Worm (Caenorhabditis elegans) whole organism, L3 larva: ENCODE data around the gene C02B8.7.

Source experiments
- ama-1 ChIP-seq: fragments of 150-350 bp; optimal IDR thresholded peaks from 2 replicates; lab custom pipeline; 2018
- ceh-16 ChIP-seq: sonication (generic microtip); optimal IDR thresholded peaks from 2 replicates; lab custom pipeline; 2017; ENCODE audit warnings: missing biosample characterization, missing genetic modification characterization
- egl-27 ChIP-seq: sonication (generic microtip); optimal IDR thresholded peaks from 4 replicates; lab custom pipeline; 2017; ENCODE audit warnings: missing biosample characterization, missing genetic modification reagents, missing genetic modification characterization
- egl-5 ChIP-seq: fragments of 150-350 bp; optimal IDR thresholded peaks from 2 replicates; lab custom pipeline; 2017; ENCODE audit warnings: missing biosample characterization, missing genetic modification reagents, missing genetic modification characterization, inconsistent platforms
- elt-2 ChIP-seq: sonication (generic microtip); optimal IDR thresholded peaks from 2 replicates; lab custom pipeline; 2016; ENCODE audit warnings: missing genetic modification reagents, mild to moderate bottlenecking, missing genetic modification characterization, missing compliant biosample characterization
- elt-3 ChIP-seq, 3 experiments: fragments of 150-350 bp in 1 of 3; sonication (generic microtip) in 2 of 3; optimal IDR thresholded peaks; 2 replicates in 2 of 3; 4 replicates in 1 of 3; lab custom pipeline; 2014 to 2017; ENCODE audit warnings: missing biosample characterization in 3 of 3, missing genetic modification characterization in 3 of 3
- eor-1 ChIP-seq, 2 experiments: fragments of 150-350 bp; optimal IDR thresholded peaks; 2 replicates each; lab custom pipeline; 2014 to 2018; ENCODE audit warnings: missing biosample characterization in 2 of 2, missing genetic modification characterization in 2 of 2
- lin-39 ChIP-seq: fragments of 150-350 bp; optimal IDR thresholded peaks from 2 replicates; lab custom pipeline; 2018; ENCODE audit warnings: missing biosample characterization, missing genetic modification reagents, missing genetic modification characterization
- mdl-1 ChIP-seq: fragments of 150-350 bp; optimal IDR thresholded peaks from 2 replicates; lab custom pipeline; 2014; ENCODE audit warnings: missing biosample characterization, missing genetic modification characterization
- nhr-25 ChIP-seq: sonication (generic microtip); optimal IDR thresholded peaks from 2 replicates; lab custom pipeline; 2017; ENCODE audit warnings: missing biosample characterization, missing genetic modification characterization
- nhr-67 ChIP-seq: fragments of 150-350 bp; optimal IDR thresholded peaks from 2 replicates; lab custom pipeline; 2014; ENCODE audit warnings: missing biosample characterization, missing genetic modification characterization
- nhr-77 ChIP-seq: fragments of 150-350 bp; optimal IDR thresholded peaks from 2 replicates; lab custom pipeline; 2014; ENCODE audit warnings: missing biosample characterization, missing genetic modification characterization
- zag-1 ChIP-seq: fragments of 150-350 bp; optimal IDR thresholded peaks from 2 replicates; lab custom pipeline; 2014; ENCODE audit warnings: missing biosample characterization, missing genetic modification characterization

C02B8.7 gene

DNA sequence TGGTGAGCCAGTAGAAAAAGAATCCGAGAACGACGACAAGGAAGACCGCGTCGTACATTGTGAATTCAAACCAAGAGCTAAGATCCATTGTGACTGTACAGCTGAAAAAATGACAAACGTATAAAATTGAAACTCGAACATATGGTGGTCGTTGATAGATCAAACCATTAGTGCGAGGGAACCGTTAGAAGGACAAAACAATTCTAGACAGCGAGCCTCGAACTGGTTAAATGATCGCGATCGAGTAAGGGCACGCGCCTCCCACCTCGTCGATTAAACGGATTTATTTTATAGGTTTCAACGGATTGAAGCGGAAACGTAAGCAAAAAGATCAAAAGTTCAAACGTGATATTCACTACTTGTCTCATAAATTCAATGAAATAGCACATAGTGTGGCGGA, 49.2 kb downstream of the C02B8.7 start, which contains the start of gene vem-1:
Gene vem-1, minus strand, starts transcription at position 101 of the 400 bp plus-strand sequence.
- TF ChIP-seq ama-1 (lab: Kevin White, UChicago) = no peak
- no peak for TF ChIP-seq egl-27 (tag; lab: Kevin White, UChicago)
- TF ChIP-seq nhr-77 = no peak
- TF ChIP-seq zag-1 = no peak
- no peak for TF ChIP-seq nhr-25 (tag; lab: Kevin White, UChicago)
- no peak for TF ChIP-seq lin-39 (tag; lab: Kevin White, UChicago)
- TF ChIP-seq mdl-1 (tag; lab: Kevin White, UChicago) = no peak
- no peak for TF ChIP-seq nhr-67 (tag; lab: Kevin White, UChicago)
- no peak for TF ChIP-seq ceh-16 (tag; lab: Kevin White, UChicago)
- no peak for TF ChIP-seq elt-2 (tag; lab: Kevin White, UChicago)
- no peak for TF ChIP-seq egl-5
- no peak for TF ChIP-seq elt-3 (tag; optimal IDR thresholded peaks at IDR 0.05; lab: Kevin White, UChicago)
- no peak for TF ChIP-seq eor-1 (tag; optimal IDR thresholded peaks at IDR 0.05; lab: Kevin White, UChicago)
